Worm (Caenorhabditis elegans): Measurements from ENCODE around the gene bli-1.

DNA sequence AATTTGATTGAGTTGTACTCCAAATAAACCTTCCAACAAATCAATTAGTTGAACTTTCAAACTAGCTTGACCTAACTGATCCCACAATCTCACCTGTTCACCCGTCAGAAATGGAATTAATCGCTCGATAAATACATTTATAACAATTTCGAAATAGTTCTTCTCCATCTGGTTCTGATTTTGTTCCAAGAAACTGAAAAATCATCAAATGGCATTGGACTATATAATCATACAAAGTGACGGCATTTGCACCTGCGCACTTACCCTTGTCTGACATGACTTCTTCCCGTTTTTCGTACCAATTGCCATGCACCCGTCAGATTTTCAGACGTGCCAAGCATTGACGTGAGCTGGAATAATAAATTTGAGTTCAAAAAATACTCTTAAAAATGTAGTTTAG is 21.9 kb downstream of the bli-1 start:
- TF ChIP-seq dsc-1 (tag; optimal IDR thresholded peaks at IDR 0.05): no peak
- no peak for TF ChIP-seq lin-15B (tag; optimal IDR thresholded peaks at IDR 0.05)
- no peak for TF ChIP-seq dpl-1 (GFP tag; optimal IDR thresholded peaks at IDR 0.05)
- TF ChIP-seq ceh-82 (tag; optimal IDR thresholded peaks at IDR 0.05): no peak
- TF ChIP-seq nhr-85 (tag): no peak
- no peak for TF ChIP-seq efl-1 (optimal IDR thresholded peaks at IDR 0.05)
- TF ChIP-seq efl-1 (GFP tag; optimal IDR thresholded peaks at IDR 0.05 in 1 of 2): no peak

Data from whole organism, L1 larva.